Fruit fly (Drosophila melanogaster) whole organism, embryonic: ENCODE data around the gene Nnp-1.

Experiments
- Bteb2 ChIP-seq: fragments of 200-800 bp; sonication (Bioruptor generic); optimal IDR thresholded peaks from 2 replicates; lab custom pipeline; 2016; ENCODE audit warnings: missing biosample characterization, missing genetic modification characterization
- CG10321 ChIP-seq: fragments of 200-800 bp; sonication (Bioruptor generic); IDR thresholded peaks from 2 replicates; pipeline ENCODE4 v1.3.6; 2022; ENCODE audit warnings: missing biosample characterization, missing genetic modification characterization
- CG11247 ChIP-seq: fragments of 200-800 bp; sonication (Bioruptor generic); IDR thresholded peaks from 2 replicates; pipeline ENCODE4 v1.3.6; 2022; ENCODE audit warnings: missing biosample characterization, missing genetic modification characterization
- CG13624 ChIP-seq: fragments of 200-800 bp; sonication (Bioruptor generic); optimal IDR thresholded peaks from 2 replicates; lab custom pipeline; 2016; ENCODE audit warnings: missing biosample characterization, missing genetic modification characterization
- CG14050 ChIP-seq: fragments of 200-800 bp; sonication (Bioruptor generic); IDR thresholded peaks from 3 replicates; pipeline ENCODE4 v1.3.6; 2022; ENCODE audit warnings: missing biosample characterization, missing genetic modification characterization
- CG15696 ChIP-seq: fragments of 200-800 bp; sonication (Bioruptor generic); optimal IDR thresholded peaks from 2 replicates; lab custom pipeline; 2019; ENCODE audit warnings: missing biosample characterization, mild to moderate bottlenecking, missing genetic modification characterization, moderate library complexity
- CG1602 ChIP-seq: fragments of 200-800 bp; sonication (Bioruptor generic); optimal IDR thresholded peaks from 3 replicates; lab custom pipeline; 2016; ENCODE audit warnings: missing biosample characterization, missing genetic modification characterization
- CG16779 ChIP-seq: fragments of 200-800 bp; sonication (Bioruptor generic); IDR thresholded peaks from 2 replicates; pipeline ENCODE4 v1.3.6; 2022; ENCODE audit warnings: missing biosample characterization, missing genetic modification characterization
- CG16815 ChIP-seq: fragments of 200-800 bp; sonication (Bioruptor generic); optimal IDR thresholded peaks from 3 replicates; lab custom pipeline; 2017; ENCODE audit warnings: missing biosample characterization, mild to moderate bottlenecking, missing genetic modification characterization
- CG17359 ChIP-seq: fragments of 200-800 bp; sonication (Bioruptor generic); optimal IDR thresholded peaks from 3 replicates; lab custom pipeline; 2018; ENCODE audit warnings: missing biosample characterization, mild to moderate bottlenecking, missing genetic modification characterization, moderate library complexity
- CG3163 ChIP-seq: fragments of 200-800 bp; sonication (Bioruptor generic); optimal IDR thresholded peaks from 3 replicates; lab custom pipeline; 2016; ENCODE audit warnings: missing biosample characterization, missing genetic modification characterization
- CG3281 ChIP-seq: fragments of 200-800 bp; sonication (Bioruptor generic); optimal IDR thresholded peaks from 3 replicates; lab custom pipeline; 2017; ENCODE audit warnings: missing biosample characterization, mild to moderate bottlenecking, missing genetic modification characterization
- CG7786 ChIP-seq: fragments of 200-800 bp; sonication (Bioruptor generic); optimal IDR thresholded peaks from 2 replicates; lab custom pipeline; 2016; ENCODE audit warnings: missing biosample characterization, missing genetic modification characterization
- CG9797 ChIP-seq: fragments of 200-800 bp; sonication (Bioruptor generic); optimal IDR thresholded peaks from 3 replicates; lab custom pipeline; 2018; ENCODE audit warnings: missing biosample characterization, mild to moderate bottlenecking, missing genetic modification characterization
- CG9876 ChIP-seq: fragments of 200-800 bp; sonication (Bioruptor generic); optimal IDR thresholded peaks from 2 replicates; lab custom pipeline; 2016; ENCODE audit warnings: missing biosample characterization, missing genetic modification characterization
- CHES-1-like ChIP-seq: fragments of 200-800 bp; sonication (Bioruptor generic); optimal IDR thresholded peaks from 2 replicates; lab custom pipeline; 2016; ENCODE audit warnings: missing biosample characterization, missing genetic modification characterization
- Dad ChIP-seq: fragments of 200-800 bp; sonication (Bioruptor generic); optimal IDR thresholded peaks from 3 replicates; lab custom pipeline; 2016; ENCODE audit warnings: missing biosample characterization, missing genetic modification characterization
- Eip74EF ChIP-seq, 2 experiments: fragments of 200-800 bp in 1 of 2; fragments of >200 bp in 1 of 2; sonication (Bioruptor generic) in 1 of 2; optimal IDR thresholded peaks; 2 replicates each; lab custom pipeline; 2017 to 2019; ENCODE audit warnings: missing biosample characterization in 2 of 2, missing genetic modification characterization in 2 of 2, mild to moderate bottlenecking in 1 of 2, moderate library complexity in 1 of 2
- Fer3 ChIP-seq: fragments of 200-800 bp; sonication (Bioruptor generic); optimal IDR thresholded peaks from 2 replicates; lab custom pipeline; 2018; ENCODE audit warnings: missing biosample characterization, mild to moderate bottlenecking, missing genetic modification characterization, moderate library complexity
- Gsc ChIP-seq: fragments of 200-800 bp; sonication (Bioruptor generic); IDR thresholded peaks from 2 replicates; pipeline ENCODE4 v1.3.6; 2022; ENCODE audit warnings: missing biosample characterization, missing genetic modification characterization
- Gug ChIP-seq: fragments of 200-800 bp; sonication (Bioruptor generic); IDR thresholded peaks from 4 replicates; pipeline ENCODE4 v1.3.6; 2022; ENCODE audit warnings: missing biosample characterization, missing genetic modification characterization
- Jarid2 ChIP-seq: fragments of 200-800 bp; sonication (Bioruptor generic); optimal IDR thresholded peaks from 3 replicates; lab custom pipeline; 2017; ENCODE audit warnings: mild to moderate bottlenecking, missing biosample characterization, missing genetic modification reagents, missing genetic modification characterization
- Ptx1 ChIP-seq: fragments of 200-800 bp; sonication (Bioruptor generic); IDR thresholded peaks from 2 replicates; pipeline ENCODE4 v1.3.6; 2022; ENCODE audit warnings: missing biosample characterization, missing genetic modification characterization
- Spps ChIP-seq: fragments of 200-800 bp; sonication (Bioruptor generic); optimal IDR thresholded peaks from 2 replicates; lab custom pipeline; 2018; ENCODE audit warnings: missing biosample characterization, mild to moderate bottlenecking, missing genetic modification characterization
- Sry-β ChIP-seq: fragments of 200-800 bp; sonication (Bioruptor generic); optimal IDR thresholded peaks from 2 replicates; lab custom pipeline; 2018; ENCODE audit warnings: missing biosample characterization, mild to moderate bottlenecking, missing genetic modification characterization, moderate library complexity
- Ssrp ChIP-seq: fragments of 200-800 bp; sonication (Bioruptor generic); optimal IDR thresholded peaks from 2 replicates; lab custom pipeline; 2018; ENCODE audit warnings: missing biosample characterization, mild to moderate bottlenecking, missing genetic modification characterization, moderate library complexity
- Trl ChIP-seq, 3 experiments: fragments of >200 bp in 2 of 3; fragments of 200-800 bp in 1 of 3; sonication (Bioruptor generic) in 1 of 3; optimal IDR thresholded peaks; 2 replicates in 1 of 3; 3 replicates in 2 of 3; lab custom pipeline; 2016 to 2017; ENCODE audit warnings: missing biosample characterization in 1 of 3, missing genetic modification characterization in 1 of 3
- YL-1 ChIP-seq: fragments of 200-800 bp; sonication (Bioruptor generic); optimal IDR thresholded peaks from 3 replicates; lab custom pipeline; 2017; ENCODE audit warnings: missing biosample characterization, mild to moderate bottlenecking, missing genetic modification characterization
- abd-A ChIP-seq: fragments of 200-800 bp; sonication (Bioruptor generic); optimal IDR thresholded peaks from 3 replicates; lab custom pipeline; 2019; ENCODE audit warnings: missing biosample characterization, mild to moderate bottlenecking, missing genetic modification characterization, moderate library complexity
- amos ChIP-seq: fragments of 200-800 bp; sonication (Bioruptor generic); IDR thresholded peaks from 2 replicates; pipeline ENCODE4 v1.3.6; 2022; ENCODE audit warnings: missing biosample characterization, missing genetic modification characterization; ENCODE audit not compliant: partially characterized antibody
- cas ChIP-seq: fragments of 200-800 bp; sonication (Bioruptor generic); IDR thresholded peaks from 2 replicates; pipeline ENCODE4 v1.3.6; 2022; ENCODE audit warnings: missing biosample characterization, missing genetic modification characterization
- chif ChIP-seq, 2 experiments: fragments of 200-800 bp; sonication (Bioruptor generic); optimal IDR thresholded peaks; 3 replicates each; lab custom pipeline; 2016; ENCODE audit warnings: missing biosample characterization in 2 of 2, missing genetic modification characterization in 2 of 2
- crol ChIP-seq: fragments of 200-800 bp; sonication (Bioruptor generic); IDR thresholded peaks from 2 replicates; pipeline ENCODE4 v1.3.6; 2022; ENCODE audit warnings: missing biosample characterization, missing genetic modification characterization
- dysf ChIP-seq: fragments of 200-800 bp; sonication (Bioruptor generic); IDR thresholded peaks from 3 replicates; pipeline ENCODE4 v1.3.6; 2022; ENCODE audit warnings: missing biosample characterization, missing genetic modification characterization
- esg ChIP-seq: fragments of 200-800 bp; sonication (Bioruptor generic); conservative IDR thresholded peaks from 2 replicates; pipeline ENCODE4 v1.3.6; 2022; ENCODE audit warnings: missing biosample characterization, missing genetic modification characterization
- ewg ChIP-seq: fragments of 200-800 bp; sonication (Bioruptor generic); optimal IDR thresholded peaks from 3 replicates; lab custom pipeline; 2017; ENCODE audit warnings: mild to moderate bottlenecking, missing biosample characterization, missing genetic modification reagents, missing genetic modification characterization
- fd102C ChIP-seq: fragments of 200-800 bp; sonication (Bioruptor generic); optimal IDR thresholded peaks from 2 replicates; lab custom pipeline; 2018; ENCODE audit warnings: missing biosample characterization, mild to moderate bottlenecking, missing genetic modification characterization, moderate library complexity
- fd3F ChIP-seq: fragments of 200-800 bp; sonication (Bioruptor generic); optimal IDR thresholded peaks from 2 replicates; lab custom pipeline; 2018; ENCODE audit warnings: missing biosample characterization, mild to moderate bottlenecking, missing genetic modification characterization, moderate library complexity
- gce ChIP-seq: fragments of 200-800 bp; sonication (Bioruptor generic); IDR thresholded peaks from 3 replicates; pipeline ENCODE4 v1.3.6; 2022; ENCODE audit warnings: missing biosample characterization, missing genetic modification characterization
- gt ChIP-seq: fragments of 200-800 bp; sonication (Bioruptor generic); IDR thresholded peaks from 2 replicates; pipeline ENCODE4 v1.3.6; 2022; ENCODE audit warnings: missing biosample characterization, missing genetic modification characterization
- hb ChIP-seq: fragments of 200-800 bp; sonication (Bioruptor generic); IDR thresholded peaks from 3 replicates; pipeline ENCODE4 v1.3.6; 2022; ENCODE audit warnings: missing biosample characterization, missing genetic modification characterization; ENCODE audit not compliant: partially characterized antibody
- lab ChIP-seq: fragments of 200-800 bp; sonication (Bioruptor generic); optimal IDR thresholded peaks from 3 replicates; lab custom pipeline; 2017; ENCODE audit warnings: missing biosample characterization, missing genetic modification characterization, mild to moderate bottlenecking, moderate library complexity, missing genetic modification reagents
- maf-S ChIP-seq: fragments of 200-800 bp; sonication (Bioruptor generic); optimal IDR thresholded peaks from 2 replicates; lab custom pipeline; 2016; ENCODE audit warnings: missing biosample characterization, missing genetic modification characterization
- org-1 ChIP-seq: fragments of 200-800 bp; sonication (Bioruptor generic); optimal IDR thresholded peaks from 2 replicates; lab custom pipeline; 2017; ENCODE audit warnings: missing biosample characterization, missing genetic modification characterization
- otp ChIP-seq: fragments of 200-800 bp; sonication (Bioruptor generic); IDR thresholded peaks from 3 replicates; pipeline ENCODE4, ENCODE4 v1.3.6; 2022; ENCODE audit warnings: missing biosample characterization, missing genetic modification characterization
- tgo ChIP-seq: fragments of 200-800 bp; sonication (Bioruptor generic); IDR thresholded peaks from 3 replicates; pipeline ENCODE4 v1.3.6; 2022; ENCODE audit warnings: missing biosample characterization, missing genetic modification characterization
- tup ChIP-seq: fragments of 200-800 bp; sonication (Bioruptor generic); optimal IDR thresholded peaks from 2 replicates; lab custom pipeline; 2016; ENCODE audit warnings: missing biosample characterization, mild to moderate bottlenecking, missing genetic modification characterization, moderate library complexity
- vfl ChIP-seq: fragments of 200-800 bp; sonication (Bioruptor generic); optimal IDR thresholded peaks from 2 replicates; lab custom pipeline; 2016; ENCODE audit warnings: missing biosample characterization, missing genetic modification characterization
- wor ChIP-seq: fragments of 200-800 bp; sonication (Bioruptor generic); IDR thresholded peaks from 2 replicates; pipeline ENCODE4 v1.3.6; 2022; ENCODE audit warnings: missing biosample characterization, missing genetic modification characterization
- zfh1 ChIP-seq: fragments of 200-800 bp; sonication (Bioruptor generic); IDR thresholded peaks from 3 replicates; pipeline ENCODE4 v1.3.6; 2022; ENCODE audit warnings: missing biosample characterization, missing genetic modification characterization

Gene Nnp-1

DNA sequence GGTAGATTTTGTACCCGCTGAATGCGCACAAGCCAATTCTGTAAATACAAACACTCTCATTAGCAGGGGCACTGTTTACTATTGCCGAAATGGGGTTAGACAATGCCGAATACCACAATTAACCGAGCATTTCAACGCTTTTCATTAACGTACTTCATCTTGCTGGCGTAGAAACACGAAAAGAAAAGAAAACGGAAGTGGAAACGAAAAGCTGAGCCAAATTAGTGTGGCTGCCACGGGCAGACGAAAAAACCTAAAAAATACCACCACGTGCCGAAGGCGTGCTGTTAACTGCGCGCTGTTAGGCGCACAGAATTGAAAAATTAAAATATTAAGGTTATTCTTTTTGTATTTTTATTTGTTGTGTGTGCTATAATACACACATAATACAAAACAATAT lies 28.9 kb upstream of the Nnp-1 start, which contains the start of gene RpL24 (continued):
- peak; percentile 65 for TF ChIP-seq cas (GFP tag; lab: Robert Waterston, UW)
- peak; percentile 50 for TF ChIP-seq CG15696 (tag; lab: Kevin White, UChicago)
- peak; percentile 78 for TF ChIP-seq vfl
- peak; percentile 80 for TF ChIP-seq Jarid2 (GFP tag; lab: Kevin White, UChicago)
- TF ChIP-seq CG1602 (GFP tag; lab: Kevin White, UChicago), result peak; percentile 61
- peak; percentile 47 for TF ChIP-seq CG16815 (GFP tag; lab: Kevin White, UChicago)
- TF ChIP-seq abd-A, result no peak
- TF ChIP-seq Sry-β (GFP tag; lab: Kevin White, UChicago), result peak; percentile 67
- peak; percentile 78 for TF ChIP-seq Ptx1 (GFP tag; lab: Robert Waterston, UW)
- peak; percentile 93 for TF ChIP-seq Fer3 (tag; lab: Kevin White, UChicago)
- no peak for TF ChIP-seq esg (GFP tag; lab: Robert Waterston, UW)
- TF ChIP-seq CG10321 (GFP tag; lab: Robert Waterston, UW), result peak; percentile 70
- peak; percentile 50 for TF ChIP-seq crol (GFP tag; lab: Robert Waterston, UW)
- peak; percentile 93 for TF ChIP-seq zfh1 (GFP tag; lab: Robert Waterston, UW)
- peak; percentile 90 for TF ChIP-seq maf-S (GFP tag; lab: Kevin White, UChicago)
- peak; percentile 27; the same call in 2 of the 4 replicates for TF ChIP-seq Gug (GFP tag; lab: Robert Waterston, UW)
- no peak for TF ChIP-seq gt (GFP tag; lab: Robert Waterston, UW)
- peak; percentile 85 for TF ChIP-seq CG14050
- peak; percentile 82 for TF ChIP-seq dysf
- peak; percentile 95 for TF ChIP-seq otp
- TF ChIP-seq tgo, result peak; percentile 78
- peak; percentile 85 for TF ChIP-seq CHES-1-like (GFP tag; lab: Kevin White, UChicago)
- TF ChIP-seq gce, result peak; percentile 96
- TF ChIP-seq amos (GFP tag; lab: Robert Waterston, UW), result no peak
- no peak for TF ChIP-seq Trl (optimal IDR thresholded peaks at IDR 0.05; lab: Kevin White, UChicago)
- TF ChIP-seq Trl (GFP tag; optimal IDR thresholded peaks at IDR 0.05; lab: Kevin White, UChicago), result peak; percentile 96
- TF ChIP-seq Eip74EF (GFP tag; optimal IDR thresholded peaks at IDR 0.05; lab: Kevin White, UChicago), result peak in 1 of 2 experiments; percentile 88
- TF ChIP-seq CG7786 (GFP tag; lab: Kevin White, UChicago), result peak; percentile 56
- peak; percentile 79 for TF ChIP-seq Spps (tag; lab: Kevin White, UChicago)
- peak; percentile 79 for TF ChIP-seq fd3F (GFP tag; lab: Kevin White, UChicago)
- no peak for TF ChIP-seq Gsc (GFP tag; lab: Robert Waterston, UW)
- TF ChIP-seq CG9797 (GFP tag; lab: Kevin White, UChicago), result peak; percentile 90
- peak; percentile 99 for TF ChIP-seq YL-1 (GFP tag; lab: Kevin White, UChicago)
- TF ChIP-seq wor (GFP tag; lab: Robert Waterston, UW), result peak; percentile 18; the same call in 1 of the 2 replicates
- peak; percentile 85 for TF ChIP-seq ewg (GFP tag; lab: Kevin White, UChicago)
- TF ChIP-seq lab (GFP tag; lab: Kevin White, UChicago), result peak; percentile 98
- TF ChIP-seq tup (GFP tag; lab: Kevin White, UChicago), result peak; percentile 74
- peak; percentile 92 for TF ChIP-seq Dad (GFP tag; lab: Kevin White, UChicago)
- TF ChIP-seq CG9876, result peak; percentile 88
- peak; percentile 27 for TF ChIP-seq Ssrp (tag; lab: Kevin White, UChicago)
- TF ChIP-seq CG16779 (GFP tag; lab: Robert Waterston, UW), result peak; percentile 85
- peak; percentile 88 for TF ChIP-seq CG11247 (GFP tag; lab: Robert Waterston, UW)
- peak; percentile 90 for TF ChIP-seq org-1
- peak; percentile 96 for TF ChIP-seq CG3281 (GFP tag; lab: Kevin White, UChicago)
- TF ChIP-seq Bteb2 (GFP tag; lab: Kevin White, UChicago), result peak; percentile 86
- peak; percentile 92 for TF ChIP-seq CG17359 (tag; lab: Kevin White, UChicago)
- peak; percentile 80 to 91 for TF ChIP-seq chif (GFP tag; optimal IDR thresholded peaks at IDR 0.05; lab: Kevin White, UChicago)
- TF ChIP-seq hb, result no peak
- TF ChIP-seq CG3163 (GFP tag; lab: Kevin White, UChicago), result peak; percentile 82
- peak; percentile 93 for TF ChIP-seq fd102C (GFP tag; lab: Kevin White, UChicago)
- peak; percentile 92 for TF ChIP-seq CG13624 (GFP tag; lab: Kevin White, UChicago)
